Worm (Caenorhabditis elegans): ENCODE data around the gene K02E10.4.

DNA sequence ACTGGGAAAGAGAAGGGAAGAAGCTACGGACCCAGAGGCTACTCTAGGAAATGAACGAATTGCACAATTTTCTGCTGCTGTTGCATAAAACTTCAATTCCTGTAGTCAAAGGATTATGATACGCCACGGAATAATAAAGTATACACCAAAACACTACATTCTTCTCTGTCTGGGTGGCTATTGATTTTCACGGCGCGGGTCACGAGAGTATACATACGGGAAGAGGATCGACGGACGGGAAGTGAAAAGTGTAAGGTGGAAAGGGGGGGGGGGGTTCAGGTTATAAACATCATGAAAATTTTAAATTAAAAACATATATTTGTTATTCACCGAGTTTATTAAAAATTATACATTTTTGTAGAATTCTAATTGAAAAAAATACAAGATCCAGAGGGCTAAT lies 43.8 kb upstream of the K02E10.4 start:
- TF ChIP-seq snpc-4 (tag; optimal IDR thresholded peaks at IDR 0.05) (no peak), nhr-41 (GFP tag; IDR thresholded peaks at IDR 0.05) (no peak), nhr-237 (tag; optimal IDR thresholded peaks at IDR 0.05) (no peak), lin-15B (tag; optimal IDR thresholded peaks at IDR 0.05) (no peak), mep-1 (tag; optimal IDR thresholded peaks at IDR 0.05) (no peak), zfp-3 (GFP tag; conservative IDR thresholded peaks at IDR 0.05) (no peak), gei-8 (GFP tag; optimal IDR thresholded peaks at IDR 0.05) (no peak), egl-27 (tag; optimal IDR thresholded peaks at IDR 0.05) (no peak), R02D3.7 (tag; optimal IDR thresholded peaks at IDR 0.05) (no peak), zfp-2 (tag; optimal IDR thresholded peaks at IDR 0.05) (no peak), F49E8.2 (tag; optimal IDR thresholded peaks at IDR 0.05; ENCODE audit: borderline replicate concordance) (no peak), ctbp-1 (GFP tag; IDR thresholded peaks at IDR 0.05) (no peak), ztf-11 (tag; optimal IDR thresholded peaks at IDR 0.05) (no peak), lin-1 (GFP tag; IDR thresholded peaks at IDR 0.05) (no peak)

Measured in whole organism, L4 larva.